Worm (Caenorhabditis elegans): Measurements from ENCODE around the gene T06F4.1.
A peak's percentile ranks its signal among the peaks of the same experiment; 100 is the strongest.

DNA sequence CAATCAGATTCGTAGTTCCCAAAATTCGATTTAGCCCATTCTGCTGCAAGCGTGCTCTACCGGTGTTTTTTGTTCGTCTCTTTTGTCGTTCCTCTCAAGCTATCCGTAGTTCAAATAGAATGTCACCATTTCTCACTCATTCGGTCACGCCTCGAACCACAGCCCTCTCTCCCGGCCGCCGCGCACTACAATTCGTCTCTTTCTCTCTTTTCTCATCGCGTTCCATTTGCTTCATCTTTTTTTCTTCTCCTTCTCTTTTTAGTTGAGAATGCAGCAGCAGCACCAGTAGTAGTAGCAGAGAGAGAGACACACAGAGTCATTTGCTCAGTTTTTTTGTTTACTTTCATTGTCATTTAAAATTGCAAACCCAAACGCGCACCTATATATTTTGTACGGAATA, 63.1 kb downstream of the T06F4.1 start, which contains the start of gene hrg-1:
- TF ChIP-seq pha-4 (tag; optimal IDR thresholded peaks at IDR 0.05), result no peak
- TF ChIP-seq T26A5.8 (tag; optimal IDR thresholded peaks at IDR 0.05), result no peak
- peak; percentile 8 for TF ChIP-seq somi-1 (GFP tag; optimal IDR thresholded peaks at IDR 0.05)
- TF ChIP-seq unc-62 (GFP tag; optimal IDR thresholded peaks at IDR 0.05), result no peak
- TF ChIP-seq lin-26 (GFP tag; IDR thresholded peaks at IDR 0.05), result no peak
- no peak for TF ChIP-seq ama-1 (optimal IDR thresholded peaks at IDR 0.05)
- TF ChIP-seq ama-1 (GFP tag; optimal IDR thresholded peaks at IDR 0.05), result no peak
